Fruit fly (Drosophila melanogaster) S2 (cell line): Measurements from ENCODE around the gene CG43163.
A peak's percentile ranks its signal among the peaks of the same experiment; 100 is the strongest.

ENCODE experiments used
- CG8478 ChIP-seq: fragments of >200 bp; optimal IDR thresholded peaks from 2 replicates; lab custom pipeline; 2018
- CTCF ChIP-seq, 2 experiments: fragments of >200 bp; optimal IDR thresholded peaks; 2 replicates each; lab custom pipeline; 2018

CG43163 gene

dm6 chr3L:8480944-8481343 is 26.0 kb downstream of the CG43163 start:
- TF ChIP-seq CTCF (optimal IDR thresholded peaks at IDR 0.05; lab: Kevin White, UChicago) (no peak), CG8478 (lab: Kevin White, UChicago) (no peak)

- TF ChIP-seq CG8478 (lab: Kevin White, UChicago): no peak
- no peak for TF ChIP-seq CTCF (optimal IDR thresholded peaks at IDR 0.05; lab: Kevin White, UChicago)
Observed at dm6 chr3L:8461229-8462004, 45.5 kb downstream of the CG43163 start.

- TF ChIP-seq CTCF (optimal IDR thresholded peaks at IDR 0.05; lab: Kevin White, UChicago) (no peak), CG8478 (lab: Kevin White, UChicago) (no peak)
Observed at dm6 chr3L:8460050-8460878, 46.7 kb downstream of the CG43163 start.

dm6 chr3L:8459615-8460004 is 47.3 kb downstream of the CG43163 start:
- TF ChIP-seq CTCF (optimal IDR thresholded peaks at IDR 0.05; lab: Kevin White, UChicago) (no peak), CG8478 (lab: Kevin White, UChicago) (no peak)

dm6 chr3L:8458767-8459614 is 48.0 kb downstream of the CG43163 start:
- TF ChIP-seq CG8478 (lab: Kevin White, UChicago) (no peak), CTCF (optimal IDR thresholded peaks at IDR 0.05; lab: Kevin White, UChicago) (no peak)

- TF ChIP-seq CG8478 (lab: Kevin White, UChicago) (no peak), CTCF (optimal IDR thresholded peaks at IDR 0.05; lab: Kevin White, UChicago) (no peak)
Observed at dm6 chr3L:8457866-8458766, 48.8 kb downstream of the CG43163 start.

- TF ChIP-seq CTCF (optimal IDR thresholded peaks at IDR 0.05; lab: Kevin White, UChicago) (no peak), CG8478 (lab: Kevin White, UChicago) (no peak)
Observed at dm6 chr3L:8456472-8457049, 50.4 kb downstream of the CG43163 start.

dm6 chr3L:8455015-8455908 is 51.7 kb downstream of the CG43163 start:
- peak; percentile 36 to 38 for TF ChIP-seq CTCF (optimal IDR thresholded peaks at IDR 0.05; lab: Kevin White, UChicago)
- no peak for TF ChIP-seq CG8478 (lab: Kevin White, UChicago)

dm6 chr3L:8453443-8454360 is 53.2 kb downstream of the CG43163 start:
- TF ChIP-seq CTCF (optimal IDR thresholded peaks at IDR 0.05; lab: Kevin White, UChicago): no peak

dm6 chr3L:8452986-8453385 is 54.0 kb downstream of the CG43163 start:
- TF ChIP-seq CTCF (optimal IDR thresholded peaks at IDR 0.05; lab: Kevin White, UChicago): no peak
- no peak for TF ChIP-seq CG8478 (lab: Kevin White, UChicago)

- no peak for TF ChIP-seq CG8478 (lab: Kevin White, UChicago)
- TF ChIP-seq CTCF (optimal IDR thresholded peaks at IDR 0.05; lab: Kevin White, UChicago): no peak
Observed at dm6 chr3L:8451966-8452620, 54.9 kb downstream of the CG43163 start.
